Worm (Caenorhabditis elegans): Measurements from ENCODE around the gene W09H1.1.

W09H1.1 gene

DNA sequence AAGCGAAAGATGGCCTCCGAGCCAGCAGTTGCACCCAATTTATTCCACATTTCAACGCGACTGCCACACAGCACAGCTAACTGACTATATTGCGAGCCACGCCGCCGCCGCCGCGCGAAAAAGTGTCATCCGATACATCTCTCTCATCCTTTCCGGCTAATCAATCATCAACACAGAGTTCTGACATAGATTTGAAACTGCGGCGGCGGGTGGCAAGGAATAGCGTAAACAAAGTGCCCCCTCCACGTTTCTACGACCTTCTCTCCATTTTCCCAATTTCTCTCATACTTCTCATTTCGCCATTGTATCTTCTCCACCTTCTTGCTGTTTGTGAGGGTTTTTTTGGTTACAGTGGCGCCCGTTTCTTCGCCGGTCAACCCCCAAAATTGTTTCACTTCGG is 8.0 kb upstream of the W09H1.1 start:
- TF ChIP-seq mcd-1 (GFP tag; IDR thresholded peaks at IDR 0.05) (peak; percentile 33; the same call in 1 of the 2 replicates), egrh-3 (GFP tag; IDR thresholded peaks at IDR 0.05) (peak; percentile 10; the same call in 1 of the 2 replicates), cebp-1 (GFP tag; IDR thresholded peaks at IDR 0.05) (no peak), cebp-1 (tag; optimal IDR thresholded peaks at IDR 0.05) (peak; percentile 10), nhr-120 (GFP tag; IDR thresholded peaks at IDR 0.05) (no peak), zfh-2 (GFP tag; conservative IDR thresholded peaks at IDR 0.05) (peak; percentile 67), madf-10 (tag; optimal IDR thresholded peaks at IDR 0.05) (peak; percentile 26), F10E7.11 (tag; optimal IDR thresholded peaks at IDR 0.05) (no peak)

DNA sequence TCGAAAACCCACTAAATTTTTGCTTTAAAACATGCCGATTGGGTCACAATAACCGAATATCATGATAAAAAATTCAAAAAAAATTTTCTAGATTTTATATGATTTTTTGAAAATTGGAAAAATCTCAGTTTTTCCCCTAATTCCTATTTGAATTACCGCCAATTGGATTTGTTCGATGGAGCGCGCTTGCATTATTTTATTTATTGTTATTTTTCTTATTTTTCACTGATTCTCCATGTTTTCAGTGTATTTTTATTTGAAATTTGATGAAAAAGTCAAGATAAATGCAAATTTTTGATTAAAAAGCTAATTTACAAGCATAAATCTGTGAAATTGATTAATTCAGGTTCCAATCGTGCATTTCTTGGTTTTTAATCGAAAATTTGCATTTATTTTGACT is 6.7 kb upstream of the W09H1.1 start:
- TF ChIP-seq madf-6 (GFP tag; IDR thresholded peaks at IDR 0.05) (peak; percentile 29; the same call in 1 of the 2 replicates), snpc-3.4 (tag; optimal IDR thresholded peaks at IDR 0.05) (no peak), F49E8.2 (tag; optimal IDR thresholded peaks at IDR 0.05; ENCODE audit: insufficient read depth) (no peak), lin-35 (GFP tag; optimal IDR thresholded peaks at IDR 0.05) (no peak), F55B11.4 (tag; optimal IDR thresholded peaks at IDR 0.05; ENCODE audit: borderline replicate concordance, insufficient read depth) (no peak), mcd-1 (GFP tag; IDR thresholded peaks at IDR 0.05) (peak; percentile 37; the same call in 1 of the 2 replicates), tbx-9 (tag; optimal IDR thresholded peaks at IDR 0.05; ENCODE audit: borderline replicate concordance) (no peak), akir-1 (GFP tag; optimal IDR thresholded peaks at IDR 0.05) (no peak), F23B12.7 (tag; optimal IDR thresholded peaks at IDR 0.05; ENCODE audit: insufficient read depth) (no peak), snpc-1.3 (tag; optimal IDR thresholded peaks at IDR 0.05; ENCODE audit: insufficient read depth) (no peak), ets-4 (GFP tag; optimal IDR thresholded peaks at IDR 0.05) (no peak), mes-4 (tag; optimal IDR thresholded peaks at IDR 0.05) (no peak), ceh-91 (GFP tag; IDR thresholded peaks at IDR 0.05) (no peak), ccch-3 (GFP tag; optimal IDR thresholded peaks at IDR 0.05) (no peak), let-526 (GFP tag; IDR thresholded peaks at IDR 0.05) (no peak), die-1 (tag; optimal IDR thresholded peaks at IDR 0.05) (no peak), F57C9.4 (tag; optimal IDR thresholded peaks at IDR 0.05) (no peak), unc-130 (GFP tag; optimal IDR thresholded peaks at IDR 0.05) (no peak), lin-54 (GFP tag; optimal IDR thresholded peaks at IDR 0.05) (peak; percentile 3)

DNA sequence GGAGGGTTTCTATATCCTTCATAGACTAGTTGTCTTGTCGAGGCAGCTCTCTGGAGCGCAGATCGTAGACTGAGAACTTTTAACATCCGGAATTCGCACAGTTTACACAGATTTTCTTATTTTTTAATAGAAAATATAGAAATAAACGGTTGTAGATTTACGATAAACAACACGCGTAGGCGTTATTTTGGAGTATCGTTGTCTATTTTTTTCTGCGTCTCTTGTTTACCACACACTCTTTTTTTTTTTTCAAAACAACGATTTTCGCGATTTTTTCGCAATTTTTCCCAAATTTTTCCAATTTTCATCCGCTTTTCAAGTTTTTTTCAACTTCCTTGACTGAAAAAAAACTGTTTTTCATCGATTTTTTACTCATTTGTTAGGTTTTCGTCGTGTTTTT is 5.8 kb upstream of the W09H1.1 start, which contains the start of gene mecr-1:
TSS of gene mecr-1 (minus strand) at position 127 of the 400 bp plus-strand sequence.
- TF ChIP-seq attf-6 (GFP tag; IDR thresholded peaks at IDR 0.05) (no peak), nhr-179 (tag; optimal IDR thresholded peaks at IDR 0.05) (no peak), mel-28 (tag; optimal IDR thresholded peaks at IDR 0.05; ENCODE audit: borderline replicate concordance) (no peak), ztf-18 (tag; optimal IDR thresholded peaks at IDR 0.05) (no peak), let-526 (GFP tag; IDR thresholded peaks at IDR 0.05) (no peak), F55B11.4 (tag; optimal IDR thresholded peaks at IDR 0.05; ENCODE audit: borderline replicate concordance, insufficient read depth) (no peak), hsf-1 (GFP tag; IDR thresholded peaks at IDR 0.05) (no peak), F10E7.11 (tag; optimal IDR thresholded peaks at IDR 0.05) (no peak), die-1 (tag; optimal IDR thresholded peaks at IDR 0.05) (no peak), lsl-1 (GFP tag; optimal IDR thresholded peaks at IDR 0.05) (peak; percentile 6), D2030.7 (GFP tag; IDR thresholded peaks at IDR 0.05) (no peak), snpc-1.3 (tag; optimal IDR thresholded peaks at IDR 0.05; ENCODE audit: insufficient read depth) (no peak), Y56A3A.18 (GFP tag; IDR thresholded peaks at IDR 0.05) (no peak), dpl-1 (GFP tag; optimal IDR thresholded peaks at IDR 0.05) (no peak), mxl-1 (tag; optimal IDR thresholded peaks at IDR 0.05) (no peak), somi-1 (GFP tag; optimal IDR thresholded peaks at IDR 0.05) (no peak), let-607 (tag; optimal IDR thresholded peaks at IDR 0.05) (no peak), sea-2 (GFP tag; IDR thresholded peaks at IDR 0.05) (no peak), tlf-1 (GFP tag; optimal IDR thresholded peaks at IDR 0.05) (no peak), ceh-100 (GFP tag; IDR thresholded peaks at IDR 0.05) (peak; percentile 32; the same call in 1 of the 2 replicates), snpc-3.4 (tag; optimal IDR thresholded peaks at IDR 0.05) (no peak), attf-3 (GFP tag; conservative IDR thresholded peaks at IDR 0.05) (peak; percentile 97), Y95B8A.8 (GFP tag; IDR thresholded peaks at IDR 0.05) (no peak), snpc-1.1 (tag; optimal IDR thresholded peaks at IDR 0.05; ENCODE audit: insufficient read depth) (no peak), ztf-3 (GFP tag; optimal IDR thresholded peaks at IDR 0.05) (no peak)

All from whole organism, young adult.